Fruit fly (Drosophila melanogaster) Kc167 (cell line): ENCODE results near the gene CG43051.

Experiments used
- Myc ChIP-seq: fragments of >200 bp; optimal IDR thresholded peaks from 2 replicates; lab custom pipeline; 2017; ENCODE audit warnings: missing external identifiers
- Sin3A ChIP-seq: fragments of >200 bp; optimal IDR thresholded peaks from 2 replicates; lab custom pipeline; 2018; ENCODE audit warnings: missing external identifiers
- h ChIP-seq: fragments of >200 bp; optimal IDR thresholded peaks from 3 replicates; lab custom pipeline; 2018; ENCODE audit warnings: missing external identifiers
- insv ChIP-seq: fragments of >200 bp; optimal IDR thresholded peaks from 3 replicates; lab custom pipeline; 2018; ENCODE audit warnings: missing external identifiers
- psq ChIP-seq: fragments of >200 bp; optimal IDR thresholded peaks from 2 replicates; lab custom pipeline; 2017; ENCODE audit warnings: missing external identifiers
- ttk ChIP-seq: sonication (Bioruptor generic); optimal IDR thresholded peaks from 2 replicates; lab custom pipeline; 2017; ENCODE audit warnings: missing external identifiers

CG43051 gene

DNA sequence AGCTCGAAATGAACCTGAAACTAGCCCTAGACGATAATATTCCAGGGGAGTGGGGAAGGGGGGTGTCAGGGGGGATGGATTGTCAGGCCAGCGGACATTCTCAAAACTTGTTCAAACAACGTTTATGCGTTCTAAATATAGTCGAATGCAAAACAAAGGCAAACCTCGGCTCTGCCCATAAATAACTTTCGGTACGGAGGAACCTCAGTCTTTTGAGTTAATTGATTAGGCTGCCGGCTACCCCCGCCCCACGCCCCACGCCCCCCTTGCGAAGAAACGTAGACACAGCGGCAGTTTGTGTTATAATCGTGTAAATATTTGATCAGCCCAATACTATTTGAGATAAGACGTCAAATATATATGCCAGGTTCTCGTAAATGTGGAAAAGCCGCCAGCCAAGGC lies 27.9 kb downstream of the CG43051 start:
- TF ChIP-seq Myc (lab: Kevin White, UChicago) (no peak), insv (lab: Kevin White, UChicago) (no peak), h (no peak), Sin3A (lab: Kevin White, UChicago) (no peak), psq (no peak), ttk (no peak)

DNA sequence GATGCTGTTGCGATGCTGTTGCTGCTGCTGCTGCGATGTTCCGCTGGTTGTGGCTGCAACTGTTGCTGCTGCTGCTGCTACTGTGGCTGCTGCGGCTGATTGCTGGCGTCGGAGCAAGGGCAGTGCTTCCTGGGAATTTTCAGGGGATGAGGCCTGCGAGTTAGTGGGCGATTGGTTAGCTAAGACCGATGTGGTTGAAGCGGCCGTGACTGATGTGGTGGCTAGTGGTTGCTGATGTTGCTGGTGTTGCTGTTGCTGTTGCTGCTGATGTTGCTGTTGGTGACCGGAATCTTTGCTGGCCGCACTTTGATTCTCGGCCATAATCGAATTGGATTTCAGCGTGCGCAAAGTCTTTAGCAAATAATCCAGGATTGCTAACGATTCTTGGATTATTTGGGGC lies 31.6 kb downstream of the CG43051 start:
- TF ChIP-seq ttk: no peak
- TF ChIP-seq psq: no peak
- TF ChIP-seq Myc (lab: Kevin White, UChicago): no peak
- no peak for TF ChIP-seq Sin3A (lab: Kevin White, UChicago)
- TF ChIP-seq h: no peak
- TF ChIP-seq insv (lab: Kevin White, UChicago): no peak

DNA sequence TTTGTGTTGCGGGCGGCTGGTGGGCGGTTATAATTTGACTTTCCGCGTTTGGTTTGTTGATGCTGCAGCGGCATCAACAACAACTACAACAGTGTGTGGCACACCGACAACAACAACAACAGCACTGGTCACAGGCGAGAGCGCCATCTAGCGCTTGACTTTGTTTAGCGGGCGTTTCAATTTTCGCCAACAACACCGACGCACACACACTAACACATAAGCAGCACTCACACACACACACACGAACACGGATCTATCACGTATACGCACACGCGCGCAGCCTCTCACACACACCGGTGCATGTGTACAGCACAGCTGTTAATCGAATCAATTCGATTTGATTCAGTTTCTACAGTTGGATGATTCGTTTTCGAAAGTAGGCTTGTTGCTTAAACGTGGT lies 32.5 kb downstream of the CG43051 start:
- TF ChIP-seq Sin3A (lab: Kevin White, UChicago): no peak
- no peak for TF ChIP-seq insv (lab: Kevin White, UChicago)
- TF ChIP-seq Myc (lab: Kevin White, UChicago): no peak
- TF ChIP-seq psq: no peak
- no peak for TF ChIP-seq ttk
- no peak for TF ChIP-seq h

dm6 chr2L:12542018-12542417 lies 34.3 kb downstream of the CG43051 start:
- TF ChIP-seq insv (lab: Kevin White, UChicago) (no peak), Sin3A (lab: Kevin White, UChicago) (no peak), Myc (lab: Kevin White, UChicago) (no peak), ttk (no peak), psq (no peak), h (no peak)

DNA sequence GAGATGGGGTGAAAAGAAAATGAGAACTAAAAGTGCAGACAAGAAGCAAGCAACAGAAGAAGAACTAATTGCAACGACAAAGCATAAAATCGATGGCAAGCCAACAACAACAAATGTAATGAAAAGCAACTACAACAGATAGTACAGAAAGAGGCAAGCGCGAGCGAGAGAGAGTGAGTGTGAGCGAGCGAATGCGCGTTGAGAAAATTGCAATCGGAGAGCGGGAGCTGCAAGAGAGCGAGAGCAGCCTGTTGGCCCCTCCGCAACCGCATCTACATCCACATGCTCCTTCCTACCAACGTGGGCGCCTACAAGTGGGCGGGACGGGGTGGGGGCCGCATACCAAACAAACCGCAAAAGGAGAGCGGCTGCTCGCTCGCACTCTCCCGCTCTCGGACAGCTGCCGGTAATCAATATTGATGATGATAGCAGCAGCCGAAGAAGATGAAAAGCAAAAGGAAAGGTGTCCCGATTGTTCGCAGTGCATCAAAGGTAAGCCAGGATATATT lies 35.4 kb downstream of the CG43051 start:
- TF ChIP-seq Sin3A (lab: Kevin White, UChicago) (no peak), h (no peak), psq (no peak), ttk (no peak), Myc (lab: Kevin White, UChicago) (no peak), insv (lab: Kevin White, UChicago) (no peak)

dm6 chr2L:12543851-12544250 lies 36.1 kb downstream of the CG43051 start:
- TF ChIP-seq insv (lab: Kevin White, UChicago) (no peak), ttk (no peak), h (no peak), Sin3A (lab: Kevin White, UChicago) (no peak), psq (no peak), Myc (lab: Kevin White, UChicago) (no peak)

DNA sequence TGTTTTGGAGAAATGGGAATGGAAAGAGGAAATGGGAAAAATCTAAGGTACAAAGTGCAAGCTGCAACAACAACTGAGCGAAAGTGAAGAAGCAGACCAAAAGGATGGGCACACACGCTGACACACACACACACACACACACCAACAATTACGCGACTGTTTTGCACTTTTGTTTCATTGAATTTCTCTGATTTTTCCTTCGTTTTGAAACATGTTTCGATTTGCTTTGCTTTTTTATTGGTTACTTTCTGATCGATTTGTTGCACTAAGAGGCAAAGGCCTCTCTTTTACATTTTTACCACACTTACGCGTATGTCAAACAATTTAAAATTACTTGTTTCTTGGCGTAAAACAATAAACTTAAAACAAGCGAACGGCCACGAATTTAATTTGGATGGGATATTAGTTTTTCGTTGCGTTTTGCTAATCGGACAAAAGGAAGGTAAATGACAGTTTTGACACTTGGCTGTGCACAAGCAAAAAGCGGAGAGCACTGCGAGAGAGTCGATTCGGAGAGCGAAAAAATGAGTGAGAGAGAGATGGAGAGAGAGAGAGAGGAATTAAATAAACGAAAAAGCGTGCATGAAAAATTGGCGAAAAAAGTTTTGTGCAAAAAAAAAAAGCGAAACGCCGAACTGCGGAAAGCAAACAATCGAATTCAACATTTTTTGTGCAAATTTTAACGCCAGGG lies 37.7 kb downstream of the CG43051 start:
- TF ChIP-seq h (no peak), psq (no peak), insv (lab: Kevin White, UChicago) (no peak), ttk (no peak), Myc (lab: Kevin White, UChicago) (no peak), Sin3A (lab: Kevin White, UChicago) (no peak)

dm6 chr2L:12546043-12546942 lies 38.6 kb downstream of the CG43051 start, which contains the start of gene bun:
Gene bun (minus strand): TSS chr2L:12546611.
- TF ChIP-seq ttk (no peak), psq (no peak), Myc (lab: Kevin White, UChicago) (no peak), h (no peak), insv (lab: Kevin White, UChicago) (no peak)

dm6 chr2L:12546966-12547365 lies 39.2 kb downstream of the CG43051 start:
- TF ChIP-seq ttk (no peak), Sin3A (lab: Kevin White, UChicago) (no peak), psq (no peak), insv (lab: Kevin White, UChicago) (no peak)

DNA sequence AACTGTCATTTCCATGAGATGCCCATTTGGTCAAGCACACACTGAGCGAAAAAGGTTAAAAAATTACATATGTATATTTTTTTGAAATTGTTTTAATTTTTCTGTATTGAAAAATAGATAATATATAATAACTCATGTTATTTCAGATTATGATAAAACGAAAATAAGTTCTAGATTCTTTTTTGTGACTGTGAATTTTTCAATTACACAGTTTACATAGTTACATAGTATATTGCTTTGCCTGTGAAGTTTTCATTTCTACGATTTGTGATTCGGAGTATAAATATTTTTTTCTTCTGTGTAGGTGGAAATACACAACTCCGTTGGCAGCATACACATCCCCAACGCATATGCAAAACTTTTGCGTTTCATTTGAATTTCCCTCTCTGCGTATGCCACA lies 40.6 kb downstream of the CG43051 start:
- TF ChIP-seq Sin3A (lab: Kevin White, UChicago) (no peak), ttk (no peak), h (no peak), insv (lab: Kevin White, UChicago) (no peak), psq (no peak), Myc (lab: Kevin White, UChicago) (no peak)

- no peak for TF ChIP-seq psq
- TF ChIP-seq h: no peak
- no peak for TF ChIP-seq Sin3A (lab: Kevin White, UChicago)
- TF ChIP-seq Myc (lab: Kevin White, UChicago): no peak
- TF ChIP-seq insv (lab: Kevin White, UChicago): no peak
- TF ChIP-seq ttk: no peak
Measured at dm6 chr2L:12548944-12549343, 41.2 kb downstream of the CG43051 start.
